Fruit fly (Drosophila melanogaster): ENCODE measurements around the gene hwt.

- TF ChIP-seq CHES-1-like (GFP tag; optimal IDR thresholded peaks at IDR 0.05) (no peak), ATbp (GFP tag; optimal IDR thresholded peaks at IDR 0.05) (peak; percentile 72), Hr78 (GFP tag; optimal IDR thresholded peaks at IDR 0.05) (no peak), gsb (GFP tag; IDR thresholded peaks at IDR 0.05) (peak; percentile 42), CG17802 (tag; optimal IDR thresholded peaks at IDR 0.05) (no peak), CG15696 (tag; optimal IDR thresholded peaks at IDR 0.05) (peak; percentile 46)
These were observed 589 bp downstream of the hwt start for dm6 chrX:12567663-12568062.
